Worm (Caenorhabditis elegans): ENCODE data around the gene smgl-2.

Gene smgl-2

ce11 chrIV:3733287-3733686, 7.3 kb downstream of the smgl-2 start:
- TF ChIP-seq ZK546.5 (tag; optimal IDR thresholded peaks at IDR 0.05), result no peak
- TF ChIP-seq ceh-82 (tag; optimal IDR thresholded peaks at IDR 0.05), result no peak
- no peak for TF ChIP-seq fkh-2 (tag; optimal IDR thresholded peaks at IDR 0.05)
- TF ChIP-seq nhr-23 (tag; optimal IDR thresholded peaks at IDR 0.05), result no peak
- no peak for TF ChIP-seq unc-39 (tag; optimal IDR thresholded peaks at IDR 0.05)
- no peak for TF ChIP-seq ztf-11 (tag; optimal IDR thresholded peaks at IDR 0.05)
- no peak for TF ChIP-seq hmg-11 (tag; optimal IDR thresholded peaks at IDR 0.05)
- no peak for TF ChIP-seq zag-1 (tag; optimal IDR thresholded peaks at IDR 0.05)
- no peak for TF ChIP-seq aly-2 (tag; optimal IDR thresholded peaks at IDR 0.05)
- no peak for TF ChIP-seq pha-4 (tag; optimal IDR thresholded peaks at IDR 0.05)
- no peak for TF ChIP-seq daf-12 (tag; optimal IDR thresholded peaks at IDR 0.05)
- TF ChIP-seq elt-1 (tag; optimal IDR thresholded peaks at IDR 0.05), result no peak
- no peak for TF ChIP-seq ceh-28 (tag; optimal IDR thresholded peaks at IDR 0.05)
- TF ChIP-seq unc-62 (GFP tag; optimal IDR thresholded peaks at IDR 0.05), result no peak
- TF ChIP-seq nhr-12 (tag; optimal IDR thresholded peaks at IDR 0.05), result no peak
- TF ChIP-seq elt-3 (tag; optimal IDR thresholded peaks at IDR 0.05), result no peak
- TF ChIP-seq mdl-1 (tag; optimal IDR thresholded peaks at IDR 0.05), result no peak
- no peak for TF ChIP-seq egl-27 (tag; optimal IDR thresholded peaks at IDR 0.05)
- TF ChIP-seq nhr-28 (tag; optimal IDR thresholded peaks at IDR 0.05), result no peak

ce11 chrIV:3736244-3736643, 10.3 kb downstream of the smgl-2 start:
- TF ChIP-seq jun-1 (tag; optimal IDR thresholded peaks at IDR 0.05), result no peak
- no peak for TF ChIP-seq nhr-76 (tag; optimal IDR thresholded peaks at IDR 0.05)
- TF ChIP-seq daf-12 (tag; optimal IDR thresholded peaks at IDR 0.05), result no peak
- TF ChIP-seq fos-1 (tag; optimal IDR thresholded peaks at IDR 0.05), result no peak
- TF ChIP-seq mml-1 (tag; optimal IDR thresholded peaks at IDR 0.05), result no peak
- TF ChIP-seq tbx-2 (tag; optimal IDR thresholded peaks at IDR 0.05), result no peak
- no peak for TF ChIP-seq nhr-25 (tag; optimal IDR thresholded peaks at IDR 0.05)
- TF ChIP-seq nhr-43 (tag; optimal IDR thresholded peaks at IDR 0.05; ENCODE audit: poor library complexity, severe bottlenecking), result no peak
- TF ChIP-seq fkh-10 (GFP tag; optimal IDR thresholded peaks at IDR 0.05), result no peak
- no peak for TF ChIP-seq pha-4 (tag; optimal IDR thresholded peaks at IDR 0.05)
- no peak for TF ChIP-seq unc-39 (tag; optimal IDR thresholded peaks at IDR 0.05)
- no peak for TF ChIP-seq mdl-1 (tag; optimal IDR thresholded peaks at IDR 0.05)
- TF ChIP-seq fkh-2 (tag; optimal IDR thresholded peaks at IDR 0.05), result no peak
- no peak for TF ChIP-seq nhr-237 (tag; optimal IDR thresholded peaks at IDR 0.05)
- no peak for TF ChIP-seq pqm-1 (tag; optimal IDR thresholded peaks at IDR 0.05)
- no peak for TF ChIP-seq aly-2 (tag; optimal IDR thresholded peaks at IDR 0.05)
- no peak for TF ChIP-seq nfya-1 (tag; optimal IDR thresholded peaks at IDR 0.05; ENCODE audit: insufficient read depth)

ce11 chrIV:3738655-3739403, 12.9 kb downstream of the smgl-2 start, which contains the start of gene nape-2:
nape-2 (minus strand) TSS chrIV:3738925.
- TF ChIP-seq nhr-77 (tag; optimal IDR thresholded peaks at IDR 0.05) (no peak), pha-4 (tag; optimal IDR thresholded peaks at IDR 0.05) (peak; percentile 31), lin-15B (tag; optimal IDR thresholded peaks at IDR 0.05) (peak; percentile 23), fkh-2 (tag; optimal IDR thresholded peaks at IDR 0.05) (no peak), mdl-1 (tag; optimal IDR thresholded peaks at IDR 0.05) (no peak), lin-39 (tag; optimal IDR thresholded peaks at IDR 0.05) (peak; percentile 33), skn-1 (tag; optimal IDR thresholded peaks at IDR 0.05) (no peak), nhr-237 (tag; optimal IDR thresholded peaks at IDR 0.05) (no peak)

- TF ChIP-seq egl-5 (tag; optimal IDR thresholded peaks at IDR 0.05) (peak; percentile 41), daf-12 (tag; optimal IDR thresholded peaks at IDR 0.05) (no peak), fos-1 (tag; optimal IDR thresholded peaks at IDR 0.05) (no peak), elt-2 (tag; optimal IDR thresholded peaks at IDR 0.05) (peak; percentile 35), fkh-10 (GFP tag; optimal IDR thresholded peaks at IDR 0.05) (no peak), pqm-1 (tag; optimal IDR thresholded peaks at IDR 0.05) (peak; percentile 31), hmg-11 (tag; optimal IDR thresholded peaks at IDR 0.05) (peak; percentile 42), nfya-1 (tag; optimal IDR thresholded peaks at IDR 0.05; ENCODE audit: insufficient read depth) (peak; percentile 54), skn-1 (tag; optimal IDR thresholded peaks at IDR 0.05) (no peak), lin-39 (tag; optimal IDR thresholded peaks at IDR 0.05) (peak; percentile 46), ztf-11 (tag; optimal IDR thresholded peaks at IDR 0.05) (no peak), lin-15B (tag; optimal IDR thresholded peaks at IDR 0.05) (peak; percentile 59), nhr-25 (tag; optimal IDR thresholded peaks at IDR 0.05) (no peak), pha-4 (tag; optimal IDR thresholded peaks at IDR 0.05) (peak; percentile 99)
Measured at ce11 chrIV:3740830-3741477, 15.0 kb downstream of the smgl-2 start, which contains the start of gene nape-1. nape-1 (minus strand) TSS chrIV:3740880.

All from whole organism, L3 larva.